Fruit fly (Drosophila melanogaster): ENCODE results near the gene Acbp2.

The Acbp2 gene

dm6 chr3L:7090764-7091163 lies 40.9 kb upstream of the Acbp2 start (continued):
- no peak for TF ChIP-seq lbe (GFP tag; optimal IDR thresholded peaks at IDR 0.05)
- no peak for TF ChIP-seq jing (GFP tag; optimal IDR thresholded peaks at IDR 0.05)
- peak; percentile 13 for TF ChIP-seq tx (GFP tag; optimal IDR thresholded peaks at IDR 0.05)
- no peak for TF ChIP-seq tna (GFP tag; IDR thresholded peaks at IDR 0.05; ENCODE audit: partially characterized antibody)
- peak; percentile 33 for TF ChIP-seq CG1233 (GFP tag; optimal IDR thresholded peaks at IDR 0.05)
- no peak for TF ChIP-seq Dip3 (GFP tag; optimal IDR thresholded peaks at IDR 0.05)
- peak; percentile 54; the same call in 1 of the 2 replicates for TF ChIP-seq CG6272 (GFP tag; IDR thresholded peaks at IDR 0.05)
- peak; percentile 94 for TF ChIP-seq sens (GFP tag)
- TF ChIP-seq Ets65A (GFP tag), result peak; percentile 39
- TF ChIP-seq dimm (GFP tag; IDR thresholded peaks at IDR 0.05), result no peak
- no peak for TF ChIP-seq TFAM (GFP tag; optimal IDR thresholded peaks at IDR 0.05)
- TF ChIP-seq Gug (GFP tag; IDR thresholded peaks at IDR 0.05), result peak; percentile 57; the same call in 1 of the 4 replicates
- TF ChIP-seq Aef1 (GFP tag; IDR thresholded peaks at IDR 0.05), result peak; percentile 60
- no peak for TF ChIP-seq CG12155 (GFP tag; optimal IDR thresholded peaks at IDR 0.05)
- TF ChIP-seq CG11456 (GFP tag; IDR thresholded peaks at IDR 0.05), result peak; percentile 66; the same call in 2 of the 3 replicates
- TF ChIP-seq CG7745 (tag; optimal IDR thresholded peaks at IDR 0.05), result no peak
- TF ChIP-seq CG7928 (GFP tag; optimal IDR thresholded peaks at IDR 0.05), result no peak
- 0 out of 2 replicates have a peak, but pooled peaks have one; percentile 64 for TF ChIP-seq peb (GFP tag; IDR thresholded peaks at IDR 0.05)
- no peak for TF ChIP-seq bbx (GFP tag; IDR thresholded peaks at IDR 0.05; ENCODE audit: partially characterized antibody)
- peak; percentile 34; the same call in 1 of the 2 replicates for TF ChIP-seq al (GFP tag; IDR thresholded peaks at IDR 0.05)
- no peak for TF ChIP-seq Dref (GFP tag; IDR thresholded peaks at IDR 0.05)
- TF ChIP-seq HHEX (GFP tag; optimal IDR thresholded peaks at IDR 0.05), result peak; percentile 70
- TF ChIP-seq CG11695 (GFP tag; IDR thresholded peaks at IDR 0.05), result peak; percentile 78
- TF ChIP-seq BtbVII (GFP tag; optimal IDR thresholded peaks at IDR 0.05), result peak; percentile 38
- peak; percentile 68 for TF ChIP-seq CG14667 (GFP tag; IDR thresholded peaks at IDR 0.05)
- TF ChIP-seq Adf1 (GFP tag; IDR thresholded peaks at IDR 0.05), result no peak
- peak; percentile 70 for TF ChIP-seq fd96Cb (tag; optimal IDR thresholded peaks at IDR 0.05)
- no peak for TF ChIP-seq CG15073 (GFP tag; optimal IDR thresholded peaks at IDR 0.05)
- TF ChIP-seq CG12299 (tag; optimal IDR thresholded peaks at IDR 0.05), result no peak
- TF ChIP-seq CG11723 (GFP tag; optimal IDR thresholded peaks at IDR 0.05), result no peak
- TF ChIP-seq fu2 (GFP tag; optimal IDR thresholded peaks at IDR 0.05), result peak; percentile 8
- peak; percentile 7 for TF ChIP-seq CG7271 (tag; optimal IDR thresholded peaks at IDR 0.05)
- 0 out of 2 replicates have a peak, but pooled peaks have one; percentile 25 for TF ChIP-seq CG9215 (GFP tag; IDR thresholded peaks at IDR 0.05)
- TF ChIP-seq CG7963 (GFP tag; IDR thresholded peaks at IDR 0.05; ENCODE audit: partially characterized antibody), result no peak
- no peak for TF ChIP-seq CG4328 (GFP tag; optimal IDR thresholded peaks at IDR 0.05)
- peak; percentile 64 for TF ChIP-seq Dad (GFP tag; optimal IDR thresholded peaks at IDR 0.05)
- TF ChIP-seq Six4 (GFP tag; optimal IDR thresholded peaks at IDR 0.05), result peak; percentile 25
- TF ChIP-seq Ssrp (tag; optimal IDR thresholded peaks at IDR 0.05), result peak; percentile 19
- no peak for TF ChIP-seq Hr39 (optimal IDR thresholded peaks at IDR 0.05)
- TF ChIP-seq MTF-1 (GFP tag; optimal IDR thresholded peaks at IDR 0.05; ENCODE audit: borderline replicate concordance), result peak; percentile 26
- TF ChIP-seq CG10274 (GFP tag; optimal IDR thresholded peaks at IDR 0.05), result no peak
- TF ChIP-seq sr (GFP tag; IDR thresholded peaks at IDR 0.05), result peak; percentile 13; the same call in 1 of the 3 replicates
- peak; percentile 60 for TF ChIP-seq abd-A (tag; optimal IDR thresholded peaks at IDR 0.05)
- TF ChIP-seq Hmx (GFP tag; optimal IDR thresholded peaks at IDR 0.05), result no peak
- no peak for TF ChIP-seq CG9876 (GFP tag; optimal IDR thresholded peaks at IDR 0.05)
- peak; percentile 2 for TF ChIP-seq ewg (GFP tag; optimal IDR thresholded peaks at IDR 0.05)
- TF ChIP-seq ham (GFP tag; IDR thresholded peaks at IDR 0.05), result no peak
- 0 out of 2 replicates have a peak, but pooled peaks have one; percentile 48 for TF ChIP-seq Nf-YA (GFP tag; IDR thresholded peaks at IDR 0.05)
- TF ChIP-seq Deaf1 (tag; optimal IDR thresholded peaks at IDR 0.05), result peak; percentile 24
- TF ChIP-seq CG1529 (GFP tag; optimal IDR thresholded peaks at IDR 0.05), result no peak
- peak in 1 of 2 experiments; percentile 74 for TF ChIP-seq Hr51 (GFP tag; optimal IDR thresholded peaks at IDR 0.05)
- TF ChIP-seq CG30431 (GFP tag; optimal IDR thresholded peaks at IDR 0.05), result no peak
